Worm (Caenorhabditis elegans) whole organism, L3 larva: ENCODE results near the gene duxl-1.

Experiments
- R02D3.7 ChIP-seq: fragments of 150-350 bp; optimal IDR thresholded peaks from 2 replicates; lab custom pipeline; 2014; ENCODE audit warnings: missing biosample characterization, missing genetic modification characterization
- ZK546.5 ChIP-seq: sonication (generic microtip); optimal IDR thresholded peaks from 2 replicates; lab custom pipeline; 2017; ENCODE audit warnings: missing biosample characterization, missing genetic modification characterization
- aly-2 ChIP-seq: fragments of 150-350 bp; optimal IDR thresholded peaks from 2 replicates; lab custom pipeline; 2014; ENCODE audit warnings: missing biosample characterization, missing genetic modification characterization
- ceh-16 ChIP-seq: sonication (generic microtip); optimal IDR thresholded peaks from 2 replicates; lab custom pipeline; 2017; ENCODE audit warnings: missing biosample characterization, missing genetic modification characterization
- ceh-82 ChIP-seq: fragments of 150-350 bp; optimal IDR thresholded peaks from 2 replicates; lab custom pipeline; 2014; ENCODE audit warnings: missing biosample characterization, missing genetic modification characterization
- daf-12 ChIP-seq: fragments of 150-350 bp; optimal IDR thresholded peaks from 2 replicates; lab custom pipeline; 2014; ENCODE audit warnings: missing biosample characterization, missing genetic modification reagents, missing genetic modification characterization
- egl-27 ChIP-seq: sonication (generic microtip); optimal IDR thresholded peaks from 4 replicates; lab custom pipeline; 2017; ENCODE audit warnings: missing biosample characterization, missing genetic modification reagents, missing genetic modification characterization
- egl-5 ChIP-seq: fragments of 150-350 bp; optimal IDR thresholded peaks from 2 replicates; lab custom pipeline; 2017; ENCODE audit warnings: missing biosample characterization, missing genetic modification reagents, missing genetic modification characterization, inconsistent platforms
- elt-1 ChIP-seq: fragments of 150-350 bp; optimal IDR thresholded peaks from 2 replicates; lab custom pipeline; 2014; ENCODE audit warnings: missing biosample characterization, missing genetic modification characterization
- elt-2 ChIP-seq: sonication (generic microtip); optimal IDR thresholded peaks from 2 replicates; lab custom pipeline; 2016; ENCODE audit warnings: missing genetic modification reagents, mild to moderate bottlenecking, missing genetic modification characterization, missing compliant biosample characterization
- elt-3 ChIP-seq, 3 experiments: fragments of 150-350 bp in 1 of 3; sonication (generic microtip) in 2 of 3; optimal IDR thresholded peaks; 2 replicates in 2 of 3; 4 replicates in 1 of 3; lab custom pipeline; 2014 to 2017; ENCODE audit warnings: missing biosample characterization in 3 of 3, missing genetic modification characterization in 3 of 3
- eor-1 ChIP-seq, 2 experiments: fragments of 150-350 bp; optimal IDR thresholded peaks; 2 replicates each; lab custom pipeline; 2014 to 2018; ENCODE audit warnings: missing biosample characterization in 2 of 2, missing genetic modification characterization in 2 of 2
- fkh-2 ChIP-seq: fragments of 150-350 bp; optimal IDR thresholded peaks from 2 replicates; lab custom pipeline; 2014; ENCODE audit warnings: missing biosample characterization, missing genetic modification reagents, missing genetic modification characterization
- hmg-11 ChIP-seq: sonication (generic microtip); optimal IDR thresholded peaks from 2 replicates; lab custom pipeline; 2016; ENCODE audit warnings: missing genetic modification characterization, missing compliant biosample characterization
- jun-1 ChIP-seq: fragments of 150-350 bp; optimal IDR thresholded peaks from 2 replicates; lab custom pipeline; 2014; ENCODE audit warnings: missing biosample characterization, missing genetic modification reagents, missing genetic modification characterization
- lsy-12 ChIP-seq: sonication (generic microtip); optimal IDR thresholded peaks from 2 replicates; lab custom pipeline; 2016; ENCODE audit warnings: mild to moderate bottlenecking, missing genetic modification characterization, missing compliant biosample characterization
- mdl-1 ChIP-seq: fragments of 150-350 bp; optimal IDR thresholded peaks from 2 replicates; lab custom pipeline; 2014; ENCODE audit warnings: missing biosample characterization, missing genetic modification characterization
- nfya-1 ChIP-seq: sonication (generic microtip); optimal IDR thresholded peaks from 2 replicates; lab custom pipeline; 2017; ENCODE audit warnings: missing genetic modification characterization, mild to moderate bottlenecking, missing compliant biosample characterization, antibody characterized with exemption, moderate library complexity; ENCODE audit not compliant: insufficient read depth
- nhr-11 ChIP-seq: fragments of 150-350 bp; optimal IDR thresholded peaks from 2 replicates; lab custom pipeline; 2014; ENCODE audit warnings: missing biosample characterization, missing genetic modification characterization
- nhr-12 ChIP-seq: fragments of 150-350 bp; optimal IDR thresholded peaks from 2 replicates; lab custom pipeline; 2014; ENCODE audit warnings: missing biosample characterization, missing genetic modification characterization
- nhr-23 ChIP-seq: fragments of 150-350 bp; optimal IDR thresholded peaks from 2 replicates; lab custom pipeline; 2014; ENCODE audit warnings: missing biosample characterization, missing genetic modification reagents, missing genetic modification characterization
- nhr-237 ChIP-seq: fragments of 150-350 bp; optimal IDR thresholded peaks from 2 replicates; lab custom pipeline; 2014; ENCODE audit warnings: missing biosample characterization, missing genetic modification characterization
- nhr-25 ChIP-seq: sonication (generic microtip); optimal IDR thresholded peaks from 2 replicates; lab custom pipeline; 2017; ENCODE audit warnings: missing biosample characterization, missing genetic modification characterization
- nhr-28 ChIP-seq: fragments of 150-350 bp; optimal IDR thresholded peaks from 2 replicates; lab custom pipeline; 2014; ENCODE audit warnings: missing biosample characterization, missing genetic modification characterization
- nhr-67 ChIP-seq: fragments of 150-350 bp; optimal IDR thresholded peaks from 2 replicates; lab custom pipeline; 2014; ENCODE audit warnings: missing biosample characterization, missing genetic modification characterization
- pha-4 ChIP-seq: fragments of 150-350 bp; optimal IDR thresholded peaks from 2 replicates; lab custom pipeline; 2014; ENCODE audit warnings: missing biosample characterization, missing genetic modification reagents, missing genetic modification characterization
- tbx-2 ChIP-seq: sonication (generic microtip); optimal IDR thresholded peaks from 2 replicates; lab custom pipeline; 2016; ENCODE audit warnings: mild to moderate bottlenecking, missing genetic modification characterization, missing compliant biosample characterization
- unc-62 ChIP-seq: fragments of 150-350 bp; sonication (generic microtip); optimal IDR thresholded peaks from 4 replicates; lab custom pipeline; 2014; ENCODE audit warnings: missing biosample characterization, missing genetic modification reagents, missing genetic modification characterization
- zag-1 ChIP-seq: fragments of 150-350 bp; optimal IDR thresholded peaks from 2 replicates; lab custom pipeline; 2014; ENCODE audit warnings: missing biosample characterization, missing genetic modification characterization
- ztf-11 ChIP-seq: fragments of 150-350 bp; optimal IDR thresholded peaks from 2 replicates; lab custom pipeline; 2014; ENCODE audit warnings: missing biosample characterization, missing genetic modification characterization

Gene duxl-1

DNA sequence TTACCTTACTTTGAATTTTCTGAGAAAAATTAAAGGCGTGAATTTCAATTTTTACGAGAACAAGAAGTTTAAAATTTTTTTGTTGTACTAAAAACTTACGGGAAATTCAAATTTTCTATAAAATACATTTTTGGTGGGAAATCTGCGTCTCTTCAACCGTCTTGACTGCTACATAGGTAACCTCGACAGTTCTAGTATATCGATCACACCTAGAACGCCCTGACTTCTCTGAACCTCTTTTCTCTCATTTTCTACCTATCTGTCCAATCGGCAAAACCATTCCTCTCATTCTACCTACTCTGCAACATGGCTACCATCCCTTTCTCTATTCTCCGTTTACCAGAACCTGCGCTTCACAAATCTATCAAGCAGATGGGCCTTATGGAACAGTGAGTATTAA lies 20.2 kb downstream of the duxl-1 start, which contains the start of gene fbxb-25:
Gene fbxb-25 (plus strand): TSS at position 301 of the 400 bp plus-strand sequence.
- TF ChIP-seq nhr-11 (tag; lab: Kevin White, UChicago), result no peak

DNA sequence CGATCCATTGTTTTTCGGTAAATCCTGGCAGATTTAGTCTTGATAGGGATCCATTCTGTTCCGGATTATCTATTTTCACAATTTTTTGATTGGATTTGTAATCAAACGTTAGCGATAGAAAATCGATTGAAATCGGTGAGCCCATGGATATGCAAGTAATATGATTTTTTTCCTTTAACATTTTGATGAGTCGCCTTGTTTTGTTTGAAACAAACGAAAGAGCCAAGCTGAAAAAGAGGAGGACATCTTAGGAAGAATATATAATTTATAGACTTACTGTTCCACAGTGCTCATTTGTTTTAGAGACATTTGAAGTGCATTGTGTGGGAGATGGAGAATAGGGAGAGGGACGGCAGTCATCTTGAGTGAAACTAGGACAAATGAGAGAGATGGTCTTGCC lies 25.3 kb downstream of the duxl-1 start, which contains the start of the genes fbxb-18 and fbxb-19:
Gene fbxb-18 (minus strand): TSS at position 101 of the 400 bp plus-strand sequence.
Gene fbxb-19 (minus strand): TSS at position 369 of the 400 bp plus-strand sequence.
- TF ChIP-seq egl-27 (tag; lab: Kevin White, UChicago) (no peak), tbx-2 (tag; lab: Kevin White, UChicago) (no peak), ztf-11 (no peak), daf-12 (no peak), R02D3.7 (tag; lab: Kevin White, UChicago) (no peak), nhr-237 (tag; lab: Kevin White, UChicago) (no peak), ZK546.5 (no peak), eor-1 (tag; optimal IDR thresholded peaks at IDR 0.05; lab: Kevin White, UChicago) (no peak), nhr-23 (tag; lab: Kevin White, UChicago) (no peak), elt-1 (tag; lab: Kevin White, UChicago) (no peak), aly-2 (no peak), elt-2 (tag; lab: Kevin White, UChicago) (no peak), unc-62 (no peak)

DNA sequence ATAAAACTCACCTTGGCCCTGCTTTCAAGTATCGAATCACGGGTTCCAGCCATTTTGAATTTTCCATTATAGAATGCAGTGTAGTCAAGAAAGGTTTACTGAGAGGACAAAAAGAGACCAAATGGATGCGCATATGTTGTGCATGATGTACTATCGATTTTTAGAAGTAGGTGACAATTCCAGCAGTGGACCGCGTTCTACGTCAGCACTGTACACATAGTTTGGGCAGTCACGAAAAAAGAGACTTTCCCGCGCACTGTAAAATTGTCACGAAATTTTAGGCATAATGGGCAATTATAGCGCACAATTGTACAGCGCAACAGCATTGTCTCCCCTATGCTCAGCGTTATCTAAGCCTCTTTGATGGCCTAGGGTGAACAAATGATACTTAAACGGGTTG lies 27.5 kb downstream of the duxl-1 start, which contains the start of gene fbxc-22:
Gene fbxc-22 (minus strand): TSS at position 101 of the 400 bp plus-strand sequence.
- no peak for TF ChIP-seq ceh-82 (tag; lab: Kevin White, UChicago)
- TF ChIP-seq fkh-2 (tag; lab: Kevin White, UChicago), result no peak
- TF ChIP-seq mdl-1 (tag; lab: Kevin White, UChicago), result no peak

DNA sequence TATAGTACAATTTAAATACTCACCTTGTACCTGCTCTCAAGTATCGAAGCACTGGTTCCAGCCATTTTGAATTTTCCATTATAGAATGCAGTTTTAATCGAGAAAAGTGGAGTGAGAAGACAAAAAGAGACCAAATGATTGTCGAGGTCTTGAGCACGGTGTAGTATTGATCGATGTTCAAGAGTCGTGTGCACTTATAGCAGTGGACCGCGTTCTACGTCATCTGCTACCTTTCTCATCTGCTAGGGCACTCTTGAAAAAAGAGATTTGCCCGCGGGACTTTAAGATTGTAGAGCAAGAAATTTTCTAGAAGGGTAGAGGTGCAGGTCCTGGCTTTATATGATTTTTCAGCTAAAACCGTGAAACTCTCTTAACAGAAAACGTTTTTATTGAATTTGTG lies 29.3 kb downstream of the duxl-1 start, which contains the start of gene fbxc-21:
Gene fbxc-21 (minus strand): TSS at position 101 of the 400 bp plus-strand sequence.
- TF ChIP-seq ceh-82 (tag; lab: Kevin White, UChicago), result no peak
- no peak for TF ChIP-seq egl-5 (tag; lab: Kevin White, UChicago)
- TF ChIP-seq nhr-28 (tag; lab: Kevin White, UChicago), result no peak
- TF ChIP-seq tbx-2 (tag; lab: Kevin White, UChicago), result no peak
- no peak for TF ChIP-seq daf-12
- no peak for TF ChIP-seq aly-2
- TF ChIP-seq hmg-11 (tag; lab: Kevin White, UChicago), result no peak
- TF ChIP-seq nfya-1 (tag; lab: Kevin White, UChicago), result no peak
- TF ChIP-seq pha-4 (tag; lab: Kevin White, UChicago), result no peak
- TF ChIP-seq nhr-12, result no peak
- no peak for TF ChIP-seq elt-2 (tag; lab: Kevin White, UChicago)
- no peak for TF ChIP-seq jun-1 (tag; lab: Kevin White, UChicago)

DNA sequence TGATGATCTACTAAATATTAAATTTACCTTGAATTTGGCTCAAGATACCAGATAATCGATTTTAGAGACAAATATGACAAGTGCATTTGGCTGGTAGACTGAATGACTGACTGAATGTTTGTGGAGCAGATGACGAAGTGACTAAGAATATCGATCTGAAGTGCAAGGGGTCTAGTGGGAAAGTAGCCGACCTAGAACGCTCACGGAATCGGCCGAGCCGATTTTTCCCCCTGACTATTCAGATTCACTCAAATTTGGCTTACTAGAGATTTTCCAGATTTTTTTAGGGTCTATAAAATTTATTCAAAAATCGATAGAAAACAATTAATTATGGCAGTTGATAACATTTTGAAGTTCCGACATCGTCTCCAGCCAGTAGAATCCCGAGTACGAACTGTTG lies 31.0 kb downstream of the duxl-1 start, which contains the start of gene fbxc-26:
Gene fbxc-26 (minus strand): TSS at position 101 of the 400 bp plus-strand sequence.
- TF ChIP-seq ceh-82 (tag; lab: Kevin White, UChicago) (no peak), mdl-1 (tag; lab: Kevin White, UChicago) (no peak), nhr-25 (tag; lab: Kevin White, UChicago) (no peak), nhr-67 (tag; lab: Kevin White, UChicago) (no peak), lsy-12 (tag; lab: Kevin White, UChicago) (no peak), fkh-2 (tag; lab: Kevin White, UChicago) (no peak)

DNA sequence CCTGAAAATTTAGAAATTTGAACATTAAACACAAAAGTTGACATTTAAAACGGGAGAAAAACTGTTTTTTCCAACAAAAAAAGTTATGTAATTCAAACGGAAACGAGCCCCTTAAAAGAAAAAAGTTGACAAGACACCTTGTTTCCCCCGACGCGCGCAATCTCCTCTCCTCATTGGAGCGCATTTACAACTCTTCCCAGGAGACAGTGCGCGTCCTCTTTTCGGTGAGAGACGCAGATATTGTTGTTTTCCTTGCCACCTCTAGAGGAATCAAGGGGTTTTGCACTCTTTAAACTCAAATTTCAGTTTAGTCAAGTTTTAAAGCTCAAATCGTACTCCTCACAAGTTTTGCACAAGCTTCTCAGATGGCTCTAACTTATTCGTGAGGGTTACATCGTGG lies 32.4 kb downstream of the duxl-1 start, which contains the start of gene F58E1.13:
Gene F58E1.13 (minus strand): TSS at position 12 of the 400 bp plus-strand sequence.
- no peak for TF ChIP-seq aly-2
- TF ChIP-seq R02D3.7 (tag; lab: Kevin White, UChicago), result no peak
- TF ChIP-seq nhr-11 (tag; lab: Kevin White, UChicago), result no peak
- TF ChIP-seq elt-2 (tag; lab: Kevin White, UChicago), result no peak

DNA sequence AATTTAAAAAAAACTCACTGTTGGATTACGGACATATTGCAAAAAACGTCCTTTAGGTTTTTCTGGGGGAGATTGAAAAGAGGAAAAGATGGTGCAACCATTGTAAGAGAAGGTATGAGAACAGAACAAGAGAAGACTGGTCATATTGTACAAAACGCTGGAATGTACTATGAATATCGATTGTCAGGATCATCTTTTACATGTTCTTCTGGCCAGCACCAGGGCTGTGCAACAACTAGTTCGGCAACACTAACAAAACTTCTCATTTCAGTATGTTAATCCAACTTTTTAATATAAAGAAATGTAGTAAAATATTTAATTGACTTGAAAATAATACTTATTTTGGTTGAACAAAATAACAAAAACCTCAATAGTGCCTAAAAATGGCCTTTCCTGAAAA lies 39.9 kb downstream of the duxl-1 start, which contains the start of gene fbxb-47:
Gene fbxb-47 (minus strand): TSS at position 101 of the 400 bp plus-strand sequence.
- no peak for TF ChIP-seq zag-1 (tag; lab: Kevin White, UChicago)
- no peak for TF ChIP-seq pha-4 (tag; lab: Kevin White, UChicago)
- TF ChIP-seq mdl-1 (tag; lab: Kevin White, UChicago), result no peak
- no peak for TF ChIP-seq elt-3 (tag; optimal IDR thresholded peaks at IDR 0.05; lab: Kevin White, UChicago)
- no peak for TF ChIP-seq nhr-11 (tag; lab: Kevin White, UChicago)
- TF ChIP-seq ceh-16 (tag; lab: Kevin White, UChicago), result no peak
- TF ChIP-seq nhr-12, result no peak
- TF ChIP-seq R02D3.7 (tag; lab: Kevin White, UChicago), result no peak
- no peak for TF ChIP-seq egl-27 (tag; lab: Kevin White, UChicago)
